Worm (Caenorhabditis elegans) whole organism, L4 larva: ENCODE data around the gene nhr-111.

Experiments
- F44E2.7 ChIP-seq: fragments of 200-800 bp; sonication (Bioruptor generic); IDR thresholded peaks from 2 replicates; pipeline ENCODE4 v2.1.2; 2022; ENCODE audit warnings: missing genetic modification characterization, missing compliant biosample characterization
- Y5F2A.4 ChIP-seq: fragments of 200-800 bp; sonication (Bioruptor generic); optimal IDR thresholded peaks from 2 replicates; lab custom pipeline; 2018; ENCODE audit warnings: mild to moderate bottlenecking, missing genetic modification characterization, missing compliant biosample characterization
- attf-4 ChIP-seq: sonication (generic microtip); optimal IDR thresholded peaks from 3 replicates; lab custom pipeline; 2017; ENCODE audit warnings: missing biosample characterization, missing genetic modification characterization
- daf-16 ChIP-seq, 3 experiments: sonication (generic microtip); optimal IDR thresholded peaks; 2 replicates each; lab custom pipeline; 2016 to 2017; ENCODE audit warnings: missing genetic modification characterization in 3 of 3, missing genetic modification reagents in 3 of 3, mild to moderate bottlenecking in 2 of 3, missing compliant biosample characterization in 2 of 3, missing biosample characterization in 1 of 3, moderate library complexity in 1 of 3
- dmd-6 ChIP-seq: fragments of 200-800 bp; sonication (Bioruptor generic); IDR thresholded peaks from 2 replicates; pipeline ENCODE4 v1.3.6; 2022; ENCODE audit warnings: missing genetic modification reagents, missing genetic modification characterization, missing compliant biosample characterization
- dmd-8 ChIP-seq: fragments of 200-800 bp; sonication (Bioruptor generic); IDR thresholded peaks from 2 replicates; pipeline ENCODE4 v1.3.6; 2022; ENCODE audit warnings: missing genetic modification characterization, missing compliant biosample characterization
- dve-1 ChIP-seq: sonication (generic microtip); optimal IDR thresholded peaks from 2 replicates; lab custom pipeline; 2017; ENCODE audit warnings: antibody characterized with exemption, mild to moderate bottlenecking, missing genetic modification characterization, missing compliant biosample characterization; ENCODE audit not compliant: insufficient read depth
- fos-1 ChIP-seq: fragments of 150-350 bp; optimal IDR thresholded peaks from 2 replicates; lab custom pipeline; 2014; ENCODE audit warnings: missing biosample characterization, missing genetic modification characterization
- hif-1 ChIP-seq, 2 experiments: sonication (generic microtip); optimal IDR thresholded peaks; 2 replicates each; lab custom pipeline; 2016 to 2017; ENCODE audit warnings: missing compliant biosample characterization in 2 of 2, missing genetic modification characterization in 2 of 2, missing genetic modification reagents in 2 of 2, missing genotype in 2 of 2, mild to moderate bottlenecking in 1 of 2
- hlh-11 ChIP-seq: fragments of 200-800 bp; sonication (Bioruptor generic); optimal IDR thresholded peaks from 2 replicates; lab custom pipeline; 2018; ENCODE audit warnings: mild to moderate bottlenecking, missing genetic modification characterization, missing compliant biosample characterization
- hlh-30 ChIP-seq: sonication (generic microtip); optimal IDR thresholded peaks from 2 replicates; lab custom pipeline; 2017; ENCODE audit warnings: antibody characterized with exemption, mild to moderate bottlenecking, missing genetic modification characterization, missing compliant biosample characterization; ENCODE audit not compliant: insufficient read depth
- nhr-28 ChIP-seq: fragments of 150-350 bp; optimal IDR thresholded peaks from 2 replicates; lab custom pipeline; 2014; ENCODE audit warnings: missing biosample characterization, missing genetic modification characterization
- nhr-76 ChIP-seq: fragments of 150-350 bp; optimal IDR thresholded peaks from 2 replicates; lab custom pipeline; 2014; ENCODE audit warnings: missing biosample characterization, missing genetic modification characterization
- nhr-77 ChIP-seq: fragments of 150-350 bp; optimal IDR thresholded peaks from 2 replicates; lab custom pipeline; 2014; ENCODE audit warnings: missing biosample characterization, missing genetic modification characterization
- pqm-1 ChIP-seq: sonication (generic microtip); optimal IDR thresholded peaks from 2 replicates; lab custom pipeline; 2017; ENCODE audit warnings: missing biosample characterization, missing genetic modification characterization
- snpc-4 ChIP-seq: fragments of 150-350 bp; optimal IDR thresholded peaks from 2 replicates; lab custom pipeline; 2014; ENCODE audit warnings: missing biosample characterization, missing genetic modification characterization
- zag-1 ChIP-seq: fragments of 150-350 bp; optimal IDR thresholded peaks from 2 replicates; lab custom pipeline; 2014; ENCODE audit warnings: missing biosample characterization, missing genetic modification characterization

The nhr-111 gene

DNA sequence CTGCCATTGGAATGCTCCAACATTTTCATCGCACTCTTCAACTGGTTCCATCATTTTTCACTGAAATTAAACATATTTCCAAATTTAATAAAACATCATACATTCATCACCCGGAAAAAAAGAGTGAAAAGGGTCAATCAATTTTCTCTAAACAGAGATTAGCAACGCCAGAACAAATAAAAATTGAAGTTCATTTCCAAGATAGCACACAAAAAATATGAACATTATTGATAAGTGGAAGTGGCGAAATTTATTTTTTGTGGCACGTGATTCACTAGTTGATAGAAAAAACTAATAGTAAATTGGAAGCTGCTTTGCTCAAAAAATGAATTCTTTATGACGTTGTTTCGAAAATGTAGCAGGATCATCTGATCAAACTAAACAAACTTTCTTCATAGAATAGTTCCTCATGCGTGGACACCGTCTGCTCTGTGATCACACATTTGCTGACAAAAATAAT lies 49.4 kb downstream of the nhr-111 start, which contains the start of the genes F14H3.12 and srj-29:
TSS of gene F14H3.12 (minus strand) at position 74 of the 460 bp plus-strand sequence.
TSS of gene srj-29 (plus strand) at position 410 of the 460 bp plus-strand sequence.
- TF ChIP-seq hlh-11 (tag; lab: Kevin White, UChicago) (peak; percentile 49), pqm-1 (peak; percentile 73), nhr-28 (tag; lab: Kevin White, UChicago) (peak; percentile 74), dmd-6 (GFP tag; lab: Robert Waterston, UW) (peak; percentile 74), hlh-30 (tag; lab: Kevin White, UChicago) (no peak), nhr-77 (tag; lab: Kevin White, UChicago) (peak; percentile 52), dve-1 (tag; lab: Kevin White, UChicago) (peak; percentile 79), attf-4 (tag; lab: Kevin White, UChicago) (no peak), daf-16 (GFP tag; optimal IDR thresholded peaks at IDR 0.05; lab: Kevin White, UChicago) (no peak), daf-16 (tag; optimal IDR thresholded peaks at IDR 0.05; lab: Kevin White, UChicago) (peak; percentile 83), fos-1 (tag; lab: Kevin White, UChicago) (no peak)

ce11 chrV:16073856-16074255 lies 50.8 kb downstream of the nhr-111 start, which contains the start of gene srj-10:
Gene srj-10, minus strand, starts transcription at chrV:16073956.
- TF ChIP-seq hif-1 (tag; optimal IDR thresholded peaks at IDR 0.05; lab: Kevin White, UChicago) (no peak), hlh-30 (tag; lab: Kevin White, UChicago) (no peak), zag-1 (no peak), dmd-6 (GFP tag; lab: Robert Waterston, UW) (no peak), dmd-8 (GFP tag; lab: Robert Waterston, UW) (no peak), fos-1 (tag; lab: Kevin White, UChicago) (no peak), nhr-76 (tag; lab: Kevin White, UChicago) (no peak), Y5F2A.4 (no peak), snpc-4 (tag; lab: Kevin White, UChicago) (no peak), F44E2.7 (GFP tag; lab: Robert Waterston, UW) (no peak)
